Fruit fly (Drosophila melanogaster) whole organism, embryonic: ENCODE measurements around the gene CG13026.

Experiments
- CG10959 ChIP-seq: fragments of 200-800 bp; sonication (Bioruptor generic); IDR thresholded peaks from 2 replicates; pipeline ENCODE4 v1.3.6; 2022; ENCODE audit warnings: missing biosample characterization, missing genetic modification characterization
- CG11695 ChIP-seq: fragments of 200-800 bp; sonication (Bioruptor generic); IDR thresholded peaks from 3 replicates; pipeline ENCODE4 v1.3.6; 2022; ENCODE audit warnings: missing biosample characterization, missing genetic modification characterization
- CG15479 ChIP-seq: fragments of 200-800 bp; sonication (Bioruptor generic); optimal IDR thresholded peaks from 3 replicates; lab custom pipeline; 2019; ENCODE audit warnings: missing biosample characterization, mild to moderate bottlenecking, missing genetic modification characterization, moderate library complexity
- CG15601 ChIP-seq: fragments of 200-800 bp; sonication (Bioruptor generic); optimal IDR thresholded peaks from 3 replicates; lab custom pipeline; 2019; ENCODE audit warnings: missing biosample characterization, mild to moderate bottlenecking, missing genetic modification characterization, moderate library complexity
- CG17361 ChIP-seq: fragments of 200-800 bp; sonication (Bioruptor generic); IDR thresholded peaks from 3 replicates; pipeline ENCODE4 v1.3.6; 2022; ENCODE audit warnings: missing biosample characterization, missing genetic modification characterization
- CG18011 ChIP-seq: fragments of 200-800 bp; sonication (Bioruptor generic); optimal IDR thresholded peaks from 2 replicates; lab custom pipeline; 2017; ENCODE audit warnings: missing biosample characterization, missing genetic modification characterization, mild to moderate bottlenecking, moderate library complexity, missing genotype
- CG3726 ChIP-seq: fragments of 200-800 bp; sonication (Bioruptor generic); IDR thresholded peaks from 3 replicates; pipeline ENCODE4, ENCODE4 v1.3.6; 2022; ENCODE audit warnings: missing biosample characterization, missing genetic modification characterization
- CG4854 ChIP-seq: fragments of 200-800 bp; sonication (Bioruptor generic); optimal IDR thresholded peaks from 2 replicates; lab custom pipeline; 2016; ENCODE audit warnings: missing biosample characterization, missing genetic modification characterization, inconsistent platforms
- CG5245 ChIP-seq: fragments of 200-800 bp; sonication (Bioruptor generic); optimal IDR thresholded peaks from 3 replicates; lab custom pipeline; 2016; ENCODE audit warnings: missing biosample characterization, missing genetic modification characterization
- CG6813 ChIP-seq: fragments of 200-800 bp; sonication (Bioruptor generic); optimal IDR thresholded peaks from 2 replicates; lab custom pipeline; 2017; ENCODE audit warnings: missing biosample characterization, missing genetic modification characterization, mild to moderate bottlenecking, moderate library complexity, missing genetic modification reagents
- CG6854 ChIP-seq: fragments of 200-800 bp; sonication (Bioruptor generic); optimal IDR thresholded peaks from 3 replicates; lab custom pipeline; 2017; ENCODE audit warnings: missing biosample characterization, mild to moderate bottlenecking, missing genetic modification characterization
- CG7963 ChIP-seq: fragments of 200-800 bp; sonication (Bioruptor generic); IDR thresholded peaks from 3 replicates; pipeline ENCODE4 v1.3.6; 2022; ENCODE audit warnings: missing biosample characterization, missing genetic modification characterization; ENCODE audit not compliant: partially characterized antibody
- CG7987 ChIP-seq: fragments of 200-800 bp; sonication (Bioruptor generic); optimal IDR thresholded peaks from 2 replicates; lab custom pipeline; 2018; ENCODE audit warnings: missing biosample characterization, mild to moderate bottlenecking, missing genetic modification characterization, moderate library complexity
- CG8944 ChIP-seq: fragments of 200-800 bp; sonication (Bioruptor generic); optimal IDR thresholded peaks from 3 replicates; lab custom pipeline; 2016; ENCODE audit warnings: missing biosample characterization, missing genetic modification characterization
- CG9609 ChIP-seq: fragments of 200-800 bp; sonication (Bioruptor generic); optimal IDR thresholded peaks from 3 replicates; lab custom pipeline; 2016; ENCODE audit warnings: missing biosample characterization, missing genetic modification characterization
- CHES-1-like ChIP-seq: fragments of 200-800 bp; sonication (Bioruptor generic); optimal IDR thresholded peaks from 2 replicates; lab custom pipeline; 2016; ENCODE audit warnings: missing biosample characterization, missing genetic modification characterization
- CTCF ChIP-seq: fragments of 200-800 bp; sonication (Bioruptor generic); optimal IDR thresholded peaks from 2 replicates; lab custom pipeline; 2017; ENCODE audit warnings: missing biosample characterization, mild to moderate bottlenecking, missing genetic modification characterization, moderate library complexity
- Chrac-16 ChIP-seq: fragments of 200-800 bp; sonication (Bioruptor generic); optimal IDR thresholded peaks from 3 replicates; lab custom pipeline; 2016; ENCODE audit warnings: missing biosample characterization, missing genetic modification characterization
- Dek ChIP-seq: fragments of 200-800 bp; sonication (Bioruptor generic); optimal IDR thresholded peaks from 3 replicates; lab custom pipeline; 2019; ENCODE audit warnings: missing biosample characterization, mild to moderate bottlenecking, missing genetic modification characterization, moderate library complexity
- Dll ChIP-seq: fragments of 200-800 bp; sonication (Bioruptor generic); IDR thresholded peaks from 4 replicates; pipeline ENCODE4 v1.3.6; 2022; ENCODE audit warnings: missing biosample characterization, missing genetic modification characterization; ENCODE audit not compliant: partially characterized antibody
- Dref ChIP-seq: fragments of 200-800 bp; sonication (Bioruptor generic); IDR thresholded peaks from 2 replicates; pipeline ENCODE4 v1.3.6; 2022; ENCODE audit warnings: missing biosample characterization, missing genetic modification characterization
- HHEX ChIP-seq: fragments of 200-800 bp; sonication (Bioruptor generic); optimal IDR thresholded peaks from 3 replicates; lab custom pipeline; 2017; ENCODE audit warnings: missing biosample characterization, mild to moderate bottlenecking, missing genetic modification characterization, missing genetic modification reagents
- HLH54F ChIP-seq: fragments of 200-800 bp; sonication (Bioruptor generic); optimal IDR thresholded peaks from 3 replicates; lab custom pipeline; 2016; ENCODE audit warnings: missing biosample characterization, missing genetic modification characterization
- MESR4 ChIP-seq: fragments of 200-800 bp; sonication (Bioruptor generic); optimal IDR thresholded peaks from 2 replicates; lab custom pipeline; 2018; ENCODE audit warnings: missing biosample characterization, mild to moderate bottlenecking, missing genetic modification characterization, moderate library complexity
- Med ChIP-seq: fragments of 200-800 bp; sonication (Bioruptor generic); peaks from one replicate; lab custom pipeline; 2016; ENCODE audit warnings: missing biosample characterization, missing genetic modification characterization, mild to moderate bottlenecking, inconsistent platforms, moderate library complexity
- Taf1 ChIP-seq: fragments of 200-800 bp; sonication (Bioruptor generic); IDR thresholded peaks from 2 replicates; pipeline ENCODE4 v1.3.6; 2022; ENCODE audit warnings: missing biosample characterization, missing genetic modification characterization
- Tbp ChIP-seq: fragments of >200 bp; optimal IDR thresholded peaks from 2 replicates; lab custom pipeline; 2018; ENCODE audit warnings: missing biosample characterization, missing genetic modification characterization
- ara ChIP-seq: fragments of 200-800 bp; sonication (Bioruptor generic); IDR thresholded peaks from 2 replicates; pipeline ENCODE4 v1.3.6; 2022; ENCODE audit warnings: missing biosample characterization, missing genetic modification characterization
- btn ChIP-seq: fragments of 200-800 bp; sonication (Bioruptor generic); optimal IDR thresholded peaks from 2 replicates; lab custom pipeline; 2016; ENCODE audit warnings: missing biosample characterization, missing genetic modification characterization
- caup ChIP-seq: fragments of 200-800 bp; sonication (Bioruptor generic); optimal IDR thresholded peaks from 3 replicates; lab custom pipeline; 2017; ENCODE audit warnings: missing biosample characterization, mild to moderate bottlenecking, missing genetic modification characterization, moderate library complexity; ENCODE audit not compliant: severe bottlenecking
- dan ChIP-seq: fragments of 200-800 bp; sonication (Bioruptor generic); IDR thresholded peaks from 2 replicates; pipeline ENCODE4 v1.3.6; 2022; ENCODE audit warnings: missing biosample characterization, missing genetic modification characterization
- dimm ChIP-seq: fragments of 200-800 bp; sonication (Bioruptor generic); IDR thresholded peaks from 2 replicates; pipeline ENCODE4 v1.3.6; 2022; ENCODE audit warnings: missing biosample characterization, missing genetic modification characterization
- disco-r ChIP-seq: fragments of 200-800 bp; sonication (Bioruptor generic); optimal IDR thresholded peaks from 2 replicates; lab custom pipeline; 2016; ENCODE audit warnings: missing biosample characterization, missing genetic modification characterization
- insv ChIP-seq, 2 experiments: fragments of 200-800 bp; sonication (Bioruptor generic); optimal IDR thresholded peaks; 3 replicates each; lab custom pipeline; 2016 to 2018; ENCODE audit warnings: missing biosample characterization in 2 of 2, missing genetic modification characterization in 2 of 2
- nmo ChIP-seq: fragments of 200-800 bp; sonication (Bioruptor generic); optimal IDR thresholded peaks from 2 replicates; lab custom pipeline; 2018; ENCODE audit warnings: missing biosample characterization, mild to moderate bottlenecking, missing genetic modification characterization, moderate library complexity
- nom ChIP-seq: fragments of 200-800 bp; sonication (Bioruptor generic); optimal IDR thresholded peaks from 2 replicates; lab custom pipeline; 2017; ENCODE audit warnings: missing biosample characterization, missing genetic modification characterization, mild to moderate bottlenecking, moderate library complexity, missing genetic modification reagents
- pho ChIP-seq: fragments of 200-800 bp; sonication (Bioruptor generic); optimal IDR thresholded peaks from 2 replicates; lab custom pipeline; 2016; ENCODE audit warnings: missing biosample characterization, missing genetic modification characterization
- pita ChIP-seq: fragments of 200-800 bp; sonication (Bioruptor generic); optimal IDR thresholded peaks from 2 replicates; lab custom pipeline; 2017; ENCODE audit warnings: missing biosample characterization, mild to moderate bottlenecking, missing genetic modification characterization
- pzg ChIP-seq: fragments of 200-800 bp; sonication (Bioruptor generic); optimal IDR thresholded peaks from 3 replicates; lab custom pipeline; 2018; ENCODE audit warnings: missing biosample characterization, mild to moderate bottlenecking, missing genetic modification characterization, moderate library complexity
- scrt ChIP-seq: fragments of 200-800 bp; sonication (Bioruptor generic); optimal IDR thresholded peaks from 2 replicates; lab custom pipeline; 2018; ENCODE audit warnings: missing biosample characterization, mild to moderate bottlenecking, missing genetic modification characterization, moderate library complexity
- sisA ChIP-seq: fragments of 200-800 bp; sonication (Bioruptor generic); IDR thresholded peaks from 2 replicates; pipeline ENCODE4 v1.3.6; 2022; ENCODE audit warnings: missing biosample characterization, missing genetic modification characterization
- so ChIP-seq: fragments of 200-800 bp; sonication (Bioruptor generic); IDR thresholded peaks from 3 replicates; pipeline ENCODE4 v1.3.6; 2022; ENCODE audit warnings: missing biosample characterization, missing genetic modification characterization
- sr ChIP-seq: fragments of 200-800 bp; sonication (Bioruptor generic); IDR thresholded peaks from 3 replicates; pipeline ENCODE4 v1.3.6; 2022; ENCODE audit warnings: missing biosample characterization, missing genetic modification characterization
- stwl ChIP-seq: fragments of 200-800 bp; sonication (Bioruptor generic); optimal IDR thresholded peaks from 3 replicates; lab custom pipeline; 2018; ENCODE audit warnings: missing biosample characterization, mild to moderate bottlenecking, missing genetic modification characterization, moderate library complexity
- tio ChIP-seq: fragments of 200-800 bp; sonication (Bioruptor generic); optimal IDR thresholded peaks from 2 replicates; lab custom pipeline; 2017; ENCODE audit warnings: missing biosample characterization, missing genetic modification characterization, inconsistent platforms
- tll ChIP-seq, 2 experiments: fragments of 200-800 bp in 1 of 2; fragments of >200 bp in 1 of 2; sonication (Bioruptor generic) in 1 of 2; optimal IDR thresholded peaks; 2 replicates each; lab custom pipeline; 2017 to 2019; ENCODE audit warnings: missing biosample characterization in 2 of 2, missing genetic modification characterization in 2 of 2, mild to moderate bottlenecking in 1 of 2, moderate library complexity in 1 of 2
- toy ChIP-seq: fragments of 200-800 bp; sonication (Bioruptor generic); IDR thresholded peaks from 2 replicates; pipeline ENCODE4 v1.3.6; 2022; ENCODE audit warnings: missing biosample characterization, missing genetic modification characterization
- vfl ChIP-seq: fragments of 200-800 bp; sonication (Bioruptor generic); optimal IDR thresholded peaks from 2 replicates; lab custom pipeline; 2016; ENCODE audit warnings: missing biosample characterization, missing genetic modification characterization
- vnd ChIP-seq: fragments of 200-800 bp; sonication (Bioruptor generic); IDR thresholded peaks from 3 replicates; pipeline ENCODE4 v1.3.6; 2022; ENCODE audit warnings: missing biosample characterization, missing genetic modification characterization; ENCODE audit not compliant: partially characterized antibody
- yki ChIP-seq: fragments of >200 bp; optimal IDR thresholded peaks from 3 replicates; lab custom pipeline; 2018

The CG13026 gene

DNA sequence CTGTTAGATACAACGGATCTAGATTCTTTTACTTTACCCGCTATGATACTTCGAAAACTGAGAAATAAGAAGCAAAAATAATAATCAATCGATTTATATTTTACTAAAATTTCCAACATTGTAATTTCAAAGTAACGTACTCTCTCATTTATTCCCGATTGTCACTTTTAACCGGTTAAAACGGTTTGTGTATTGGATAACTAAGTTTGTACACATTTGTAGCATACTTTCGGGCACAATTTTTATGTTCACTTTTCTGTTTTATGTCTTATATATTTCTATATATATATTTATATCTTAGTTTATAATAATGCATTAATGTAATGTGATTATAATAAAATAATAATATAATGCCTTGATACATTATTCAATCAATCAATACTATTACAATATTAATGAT lies 15.7 kb upstream of the CG13026 start:
- TF ChIP-seq HLH54F (no peak), pita (GFP tag; lab: Kevin White, UChicago) (peak; percentile 51), Dref (no peak), CG6854 (GFP tag; lab: Kevin White, UChicago) (no peak), CTCF (GFP tag; lab: Kevin White, UChicago) (peak; percentile 54), CG15601 (no peak), CG10959 (no peak), stwl (tag; lab: Kevin White, UChicago) (peak; percentile 41)

DNA sequence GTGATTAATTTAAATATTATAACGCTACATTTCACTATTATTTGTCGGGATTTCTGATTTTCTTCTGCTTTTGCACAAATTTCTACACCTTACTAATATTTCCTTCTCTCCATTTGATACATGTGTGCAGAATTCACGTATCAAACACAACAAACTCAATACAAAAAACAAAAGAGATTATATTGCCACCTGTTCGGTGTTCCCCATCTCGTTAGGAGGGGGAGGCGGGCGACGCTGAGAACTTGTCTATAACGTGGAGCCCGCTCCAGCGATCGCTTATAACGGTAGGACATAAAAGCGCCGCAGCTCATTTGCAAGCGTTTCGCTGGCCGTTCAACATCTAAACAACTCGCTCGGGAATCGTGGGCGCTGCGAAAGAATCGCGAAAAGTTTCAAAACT lies 7.3 kb upstream of the CG13026 start, which contains the start of gene CG9701:
Gene CG9701, plus strand, starts transcription at position 301 of the 400 bp plus-strand sequence.
- TF ChIP-seq CG5245 (GFP tag; lab: Kevin White, UChicago) (no peak), dimm (GFP tag; lab: Robert Waterston, UW) (no peak), CG15479 (GFP tag; lab: Kevin White, UChicago) (no peak), scrt (GFP tag; lab: Kevin White, UChicago) (no peak), dan (GFP tag; lab: Robert Waterston, UW) (no peak), sisA (GFP tag; lab: Robert Waterston, UW) (no peak), btn (GFP tag; lab: Kevin White, UChicago) (no peak), sr (GFP tag; lab: Robert Waterston, UW) (no peak), vnd (no peak), pho (GFP tag; lab: Kevin White, UChicago) (no peak), CG6813 (GFP tag; lab: Kevin White, UChicago) (no peak)

DNA sequence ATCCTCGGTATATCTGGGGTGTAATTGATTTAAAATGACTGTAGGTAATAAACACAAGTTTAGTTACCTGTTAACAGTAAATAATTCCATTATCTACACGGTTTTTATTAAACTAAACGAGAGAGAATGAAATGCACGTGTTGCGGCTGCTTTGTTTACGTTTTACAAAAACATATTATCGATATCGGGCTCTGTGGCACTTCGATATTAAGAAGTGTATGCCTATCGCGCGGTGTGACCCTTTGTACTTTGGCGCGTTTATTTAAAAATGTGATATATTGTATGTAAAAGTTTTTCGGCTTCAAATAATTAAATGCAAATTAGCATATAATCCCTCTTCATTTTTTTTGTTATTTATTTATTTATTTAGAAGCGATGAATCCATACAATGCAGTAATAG lies 4.7 kb upstream of the CG13026 start, which contains the start of gene Dbp73D:
Gene Dbp73D, minus strand, starts transcription at position 174 of the 400 bp plus-strand sequence.
- TF ChIP-seq CG17361 (GFP tag; lab: Robert Waterston, UW), result no peak
- TF ChIP-seq toy (GFP tag; lab: Robert Waterston, UW), result no peak
- no peak for TF ChIP-seq vfl (GFP tag; lab: Kevin White, UChicago)
- peak; percentile 66 for TF ChIP-seq pzg (GFP tag; lab: Kevin White, UChicago)
- TF ChIP-seq caup (GFP tag; lab: Kevin White, UChicago), result no peak
- no peak for TF ChIP-seq nom (GFP tag; lab: Kevin White, UChicago)
- no peak for TF ChIP-seq disco-r (GFP tag; lab: Kevin White, UChicago)
- no peak for TF ChIP-seq Taf1 (GFP tag; lab: Robert Waterston, UW)
- TF ChIP-seq Dek (tag; lab: Kevin White, UChicago), result no peak
- no peak for TF ChIP-seq ara (GFP tag; lab: Robert Waterston, UW)
- TF ChIP-seq CG9609 (GFP tag; lab: Kevin White, UChicago), result no peak
- TF ChIP-seq CG7963 (GFP tag; lab: Robert Waterston, UW), result peak; percentile 43; the same call in 1 of the 3 replicates
- peak; percentile 35 for TF ChIP-seq CHES-1-like (GFP tag; lab: Kevin White, UChicago)
- no peak for TF ChIP-seq Tbp (GFP tag; lab: Kevin White, UChicago)
- TF ChIP-seq CG8944, result no peak
- TF ChIP-seq HHEX (GFP tag; lab: Kevin White, UChicago), result no peak
- no peak for TF ChIP-seq yki (lab: Kevin White, UChicago)
- TF ChIP-seq CG18011 (GFP tag; lab: Kevin White, UChicago), result no peak
- no peak for TF ChIP-seq nmo (GFP tag; lab: Kevin White, UChicago)
- no peak for TF ChIP-seq CG10959
- peak; percentile 36 for TF ChIP-seq MESR4 (GFP tag; lab: Kevin White, UChicago)
- no peak for TF ChIP-seq CG11695
- TF ChIP-seq Chrac-16 (GFP tag; lab: Kevin White, UChicago), result no peak
- TF ChIP-seq CG3726 (GFP tag; lab: Robert Waterston, UW), result no peak
- no peak for TF ChIP-seq CG4854 (GFP tag; lab: Kevin White, UChicago)
- TF ChIP-seq so (GFP tag; lab: Robert Waterston, UW), result no peak
- no peak for TF ChIP-seq insv (GFP tag; optimal IDR thresholded peaks at IDR 0.05; lab: Kevin White, UChicago)
- TF ChIP-seq Dll, result peak; percentile 70; the same call in 3 of the 4 replicates
- no peak for TF ChIP-seq CG7987
- TF ChIP-seq tll (GFP tag; optimal IDR thresholded peaks at IDR 0.05; lab: Kevin White, UChicago), result no peak
- TF ChIP-seq Med, result peak; percentile 32
- TF ChIP-seq tio (GFP tag; lab: Kevin White, UChicago), result no peak
